Fruit fly (Drosophila melanogaster) whole organism, wandering third instar larva: Measurements from ENCODE around the gene CG1233.

Source experiments
- Dfd ChIP-seq: fragments of >200 bp; optimal IDR thresholded peaks from 2 replicates; lab custom pipeline; 2017; ENCODE audit warnings: missing biosample characterization, missing genetic modification characterization
- Myc ChIP-seq: fragments of >200 bp; optimal IDR thresholded peaks from 2 replicates; lab custom pipeline; 2017
- lola ChIP-seq: fragments of >200 bp; optimal IDR thresholded peaks from 2 replicates; lab custom pipeline; 2017; ENCODE audit warnings: missing biosample characterization, missing genetic modification characterization

DNA sequence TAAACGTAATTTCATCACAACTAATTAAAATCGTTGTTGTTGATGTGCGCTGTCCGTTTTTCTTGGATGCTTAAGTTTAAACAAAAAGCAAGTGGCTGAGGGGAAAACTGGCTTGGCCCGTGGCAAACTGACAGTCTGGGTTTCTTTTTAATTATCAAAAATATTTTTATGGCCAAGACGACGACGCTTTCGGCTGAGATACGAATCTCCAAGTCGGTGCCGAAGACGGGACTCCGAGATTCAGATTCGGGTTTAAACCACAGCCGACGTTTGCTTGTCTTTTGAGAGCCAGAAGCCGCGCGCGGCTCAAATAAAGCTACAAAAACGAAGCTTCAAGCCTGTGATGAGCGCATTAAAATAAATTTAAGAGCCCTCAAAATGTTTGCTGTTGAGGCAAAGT lies 14.4 kb downstream of the CG1233 start:
- TF ChIP-seq Myc (lab: Kevin White, UChicago), result no peak
- no peak for TF ChIP-seq Dfd (GFP tag; lab: Kevin White, UChicago)
- TF ChIP-seq lola (GFP tag; lab: Kevin White, UChicago), result no peak
